Fruit fly (Drosophila melanogaster) whole organism, adult: Measurements from ENCODE around the gene LManIII.

Experiments used
- CG5204 ChIP-seq: fragments of 200-800 bp; sonication (Bioruptor generic); optimal IDR thresholded peaks from 2 replicates; lab custom pipeline; 2016; ENCODE audit warnings: missing biosample characterization, missing genetic modification characterization
- pad ChIP-seq: fragments of 200-800 bp; sonication (Bioruptor generic); optimal IDR thresholded peaks from 3 replicates; lab custom pipeline; 2017; ENCODE audit warnings: missing biosample characterization, missing genetic modification characterization, mild to moderate bottlenecking, moderate library complexity, missing genetic modification reagents
- tj ChIP-seq: fragments of 200-800 bp; sonication (Bioruptor generic); optimal IDR thresholded peaks from 3 replicates; lab custom pipeline; 2017; ENCODE audit warnings: missing biosample characterization, mild to moderate bottlenecking, missing genetic modification characterization, moderate library complexity

DNA sequence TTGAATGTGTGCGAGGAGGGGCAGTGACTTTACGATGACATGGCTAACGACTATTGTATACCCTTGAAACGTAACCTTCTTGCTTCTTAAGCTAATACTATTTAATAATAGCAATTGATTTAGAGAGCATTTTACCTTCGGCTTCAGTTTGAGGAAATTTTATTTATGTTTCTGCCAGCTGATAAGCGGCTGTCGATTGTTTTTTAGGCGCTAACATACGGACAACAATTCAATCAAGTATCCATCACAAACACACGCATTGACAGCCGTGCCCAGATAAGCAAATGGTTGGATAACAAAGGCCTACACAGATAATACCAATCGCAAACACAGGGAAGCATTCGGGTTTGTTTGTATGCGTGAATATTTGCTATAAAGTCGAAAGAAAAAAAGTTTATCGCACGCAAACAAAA, 30.3 kb downstream of the LManIII start:
- TF ChIP-seq pad (GFP tag; lab: Kevin White, UChicago): peak; percentile 66
- no peak for TF ChIP-seq tj (GFP tag; lab: Kevin White, UChicago)
- TF ChIP-seq CG5204: no peak
